Worm (Caenorhabditis elegans): ENCODE measurements around the gene F45H10.5.

DNA sequence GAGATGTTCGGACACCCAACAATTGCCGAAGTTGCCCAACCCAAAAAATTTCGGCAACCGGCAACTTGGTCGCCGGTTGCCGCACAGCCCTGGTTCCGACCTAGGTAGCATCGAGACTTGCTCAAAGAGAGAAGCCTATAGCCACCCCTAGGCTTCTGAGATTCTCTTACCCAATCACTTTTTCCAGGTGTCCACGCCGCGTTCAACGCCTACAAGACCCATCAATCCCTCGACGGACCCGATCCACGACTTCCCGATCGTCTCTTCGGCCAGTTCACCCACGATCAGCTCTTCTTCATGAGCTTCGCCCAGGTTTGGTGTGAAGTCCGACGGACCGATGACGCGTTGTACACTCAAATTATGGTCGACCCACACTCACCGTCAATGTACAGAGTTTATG, 14.1 kb downstream of the F45H10.5 start:
- no peak for TF ChIP-seq ceh-48 (tag; optimal IDR thresholded peaks at IDR 0.05)
- no peak for TF ChIP-seq ceh-19 (GFP tag; optimal IDR thresholded peaks at IDR 0.05)
- TF ChIP-seq K02D7.2 (tag; optimal IDR thresholded peaks at IDR 0.05): no peak
- no peak for TF ChIP-seq rnt-1 (tag; optimal IDR thresholded peaks at IDR 0.05)
- no peak for TF ChIP-seq sox-4 (tag; optimal IDR thresholded peaks at IDR 0.05)
- TF ChIP-seq ceh-45 (GFP tag; IDR thresholded peaks at IDR 0.05): no peak
- TF ChIP-seq T23F11.4 (GFP tag; optimal IDR thresholded peaks at IDR 0.05): no peak
- no peak for TF ChIP-seq tbx-7 (tag; optimal IDR thresholded peaks at IDR 0.05)
- no peak for TF ChIP-seq nhr-11 (tag; optimal IDR thresholded peaks at IDR 0.05)
